Fruit fly (Drosophila melanogaster): ENCODE results near the gene CG11964.

Gene CG11964

dm6 chr3R:8960329-8960728 lies 15.5 kb upstream of the CG11964 start:
- no peak for TF ChIP-seq Taf1 (GFP tag; IDR thresholded peaks at IDR 0.05)
- TF ChIP-seq sisA (GFP tag; IDR thresholded peaks at IDR 0.05) = peak; percentile 54
- TF ChIP-seq nerfin-1 (tag; optimal IDR thresholded peaks at IDR 0.05) = peak; percentile 42
- peak; percentile 57 for TF ChIP-seq dmrt11E (tag; optimal IDR thresholded peaks at IDR 0.05)
- TF ChIP-seq Dp (GFP tag; optimal IDR thresholded peaks at IDR 0.05) = no peak
- TF ChIP-seq CG17385 (GFP tag; optimal IDR thresholded peaks at IDR 0.05) = peak; percentile 54
- no peak for TF ChIP-seq CG33213 (GFP tag; optimal IDR thresholded peaks at IDR 0.05)
- peak; percentile 48; the same call in 1 of the 2 replicates for TF ChIP-seq CG17328 (GFP tag; IDR thresholded peaks at IDR 0.05)
- TF ChIP-seq Lim3 (GFP tag; IDR thresholded peaks at IDR 0.05) = no peak
- no peak for TF ChIP-seq CG4328 (GFP tag; optimal IDR thresholded peaks at IDR 0.05)
- no peak for TF ChIP-seq HLH4C (GFP tag; IDR thresholded peaks at IDR 0.05; ENCODE audit: partially characterized antibody)
- 0 out of 3 replicates have a peak, but pooled peaks have one; percentile 21 for TF ChIP-seq CG2889 (GFP tag; IDR thresholded peaks at IDR 0.05)
- no peak for TF ChIP-seq CG14667 (GFP tag; IDR thresholded peaks at IDR 0.05)
- no peak for TF ChIP-seq nom (GFP tag; optimal IDR thresholded peaks at IDR 0.05)
- peak; percentile 44 for TF ChIP-seq org-1 (GFP tag; optimal IDR thresholded peaks at IDR 0.05)
- TF ChIP-seq bbx (GFP tag; IDR thresholded peaks at IDR 0.05; ENCODE audit: partially characterized antibody) = no peak
- peak; percentile 40; the same call in 1 of the 2 replicates for TF ChIP-seq Ada2b (GFP tag; IDR thresholded peaks at IDR 0.05)
- TF ChIP-seq Kr (GFP tag; optimal IDR thresholded peaks at IDR 0.05) = no peak
- TF ChIP-seq HHEX (GFP tag; optimal IDR thresholded peaks at IDR 0.05) = peak; percentile 46
- peak; percentile 74 for TF ChIP-seq Sox100B (GFP tag; optimal IDR thresholded peaks at IDR 0.05)
- no peak for TF ChIP-seq Doc3 (GFP tag; IDR thresholded peaks at IDR 0.05; ENCODE audit: partially characterized antibody)
- no peak for TF ChIP-seq CG15011 (GFP tag; optimal IDR thresholded peaks at IDR 0.05)
- TF ChIP-seq bab2 (GFP tag; optimal IDR thresholded peaks at IDR 0.05) = no peak
- TF ChIP-seq CG11723 (GFP tag; optimal IDR thresholded peaks at IDR 0.05) = peak; percentile 28
- no peak for TF ChIP-seq emc (GFP tag; optimal IDR thresholded peaks at IDR 0.05)
- TF ChIP-seq aop (GFP tag; IDR thresholded peaks at IDR 0.05) = no peak
- TF ChIP-seq CG9727 (GFP tag; optimal IDR thresholded peaks at IDR 0.05) = peak; percentile 51
- no peak for TF ChIP-seq CG7987 (GFP tag; optimal IDR thresholded peaks at IDR 0.05)
- TF ChIP-seq CG13624 (GFP tag; optimal IDR thresholded peaks at IDR 0.05) = no peak
- TF ChIP-seq Hmr (GFP tag; optimal IDR thresholded peaks at IDR 0.05) = peak; percentile 3
- TF ChIP-seq Antp (GFP tag; optimal IDR thresholded peaks at IDR 0.05) = no peak
- TF ChIP-seq D (optimal IDR thresholded peaks at IDR 0.05) = no peak
- TF ChIP-seq D (GFP tag; optimal IDR thresholded peaks at IDR 0.05) = peak; percentile 53
- no peak for TF ChIP-seq CG6791 (GFP tag; IDR thresholded peaks at IDR 0.05; ENCODE audit: partially characterized antibody)
- TF ChIP-seq CG7839 (tag; optimal IDR thresholded peaks at IDR 0.05) = peak; percentile 74
- TF ChIP-seq NC2β (GFP tag; optimal IDR thresholded peaks at IDR 0.05) = no peak
- no peak for TF ChIP-seq CG17612 (GFP tag; IDR thresholded peaks at IDR 0.05)
- TF ChIP-seq CG15514 (GFP tag; optimal IDR thresholded peaks at IDR 0.05) = peak; percentile 0
- no peak for TF ChIP-seq Gsc (GFP tag; IDR thresholded peaks at IDR 0.05)
- TF ChIP-seq sna (GFP tag; IDR thresholded peaks at IDR 0.05; ENCODE audit: partially characterized antibody) = no peak
- peak in 1 of 2 experiments; percentile 31 for TF ChIP-seq dpn (GFP tag; optimal IDR thresholded peaks at IDR 0.05)
- no peak for TF ChIP-seq CG1832 (GFP tag; optimal IDR thresholded peaks at IDR 0.05)
- peak; percentile 62 for TF ChIP-seq Xbp1 (GFP tag; optimal IDR thresholded peaks at IDR 0.05)
- no peak for TF ChIP-seq CG3726 (GFP tag; IDR thresholded peaks at IDR 0.05)
- TF ChIP-seq tin (GFP tag; optimal IDR thresholded peaks at IDR 0.05) = peak; percentile 10
- peak; percentile 73 for TF ChIP-seq CG18262 (tag; optimal IDR thresholded peaks at IDR 0.05)
- no peak for TF ChIP-seq CG5245 (GFP tag; optimal IDR thresholded peaks at IDR 0.05)
- TF ChIP-seq ab (GFP tag; optimal IDR thresholded peaks at IDR 0.05) = no peak
- TF ChIP-seq hb (GFP tag; IDR thresholded peaks at IDR 0.05; ENCODE audit: partially characterized antibody) = no peak
- no peak for TF ChIP-seq Trl (optimal IDR thresholded peaks at IDR 0.05)
- TF ChIP-seq Trl (GFP tag; optimal IDR thresholded peaks at IDR 0.05) = no peak

Measured in whole organism, embryonic.